Fruit fly (Drosophila melanogaster) whole organism, pupa: Measurements from ENCODE around the gene spn-D.

Source experiments
- CG12605 ChIP-seq: fragments of 200-800 bp; sonication (Bioruptor generic); IDR thresholded peaks from 2 replicates; pipeline ENCODE4 v1.3.6; 2022; ENCODE audit warnings: missing biosample characterization, missing genetic modification characterization
- CG15710 ChIP-seq: fragments of 200-800 bp; sonication (Bioruptor generic); optimal IDR thresholded peaks from 2 replicates; lab custom pipeline; 2018; ENCODE audit warnings: missing biosample characterization, mild to moderate bottlenecking, missing genetic modification characterization, moderate library complexity
- EcR ChIP-seq: fragments of 200-800 bp; sonication (Bioruptor generic); optimal IDR thresholded peaks from 3 replicates; lab custom pipeline; 2019; ENCODE audit warnings: missing biosample characterization, missing genetic modification characterization, mild to moderate bottlenecking, moderate library complexity, missing genetic modification reagents
- Ets98B ChIP-seq: fragments of 200-800 bp; sonication (Bioruptor generic); IDR thresholded peaks from 2 replicates; pipeline ENCODE4 v1.3.6; 2022; ENCODE audit warnings: missing biosample characterization, missing genetic modification characterization
- rn ChIP-seq: fragments of 200-800 bp; sonication (Bioruptor generic); IDR thresholded peaks from 2 replicates; pipeline ENCODE4 v1.3.6; 2022; ENCODE audit warnings: missing biosample characterization, missing genetic modification characterization

DNA sequence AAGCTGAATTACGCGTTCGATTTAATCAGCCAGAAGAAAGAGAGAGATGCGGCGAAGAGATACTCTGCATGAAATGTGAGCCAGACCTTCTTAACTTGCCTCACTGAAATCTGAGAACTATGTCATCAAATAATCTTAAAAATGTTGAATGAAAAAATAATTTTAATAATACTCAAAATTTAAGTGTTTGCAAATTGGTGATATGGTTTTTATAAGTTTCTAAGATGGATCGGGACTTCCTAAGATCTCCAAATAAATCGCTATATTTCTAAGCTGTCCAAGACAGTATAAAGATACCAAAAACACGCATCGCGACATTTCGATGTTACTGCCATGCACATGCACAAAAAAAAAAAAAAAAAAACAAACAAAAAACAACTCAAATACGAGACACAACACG lies 49.4 kb downstream of the spn-D start:
- TF ChIP-seq rn (GFP tag; lab: Robert Waterston, UW) (no peak), EcR (GFP tag; lab: Kevin White, UChicago) (no peak), CG15710 (tag; lab: Kevin White, UChicago) (no peak), Ets98B (GFP tag; lab: Robert Waterston, UW) (no peak), CG12605 (GFP tag; lab: Robert Waterston, UW) (no peak)
